Fruit fly (Drosophila melanogaster): ENCODE results near the gene CG14711.

Gene CG14711

dm6 chr3R:11623025-11623424 is at the start of gene CG14711:
TSS of gene CG14711 (plus strand) at chr3R:11623339.
- TF ChIP-seq Crg-1 (GFP tag; optimal IDR thresholded peaks at IDR 0.05) (peak; percentile 84), toe (GFP tag; optimal IDR thresholded peaks at IDR 0.05) (no peak), pad (GFP tag; optimal IDR thresholded peaks at IDR 0.05) (peak; percentile 68), CG7045 (GFP tag; optimal IDR thresholded peaks at IDR 0.05) (peak; percentile 83), cnc (optimal IDR thresholded peaks at IDR 0.05) (no peak), CG1620 (GFP tag; optimal IDR thresholded peaks at IDR 0.05) (peak; percentile 85), kay (GFP tag; ENCODE audit: borderline replicate concordance) (no peak), tj (GFP tag; optimal IDR thresholded peaks at IDR 0.05) (peak; percentile 68), CG33017 (tag; optimal IDR thresholded peaks at IDR 0.05) (peak; percentile 85), CG14711 (tag; optimal IDR thresholded peaks at IDR 0.05) (peak; percentile 100), Hr96 (GFP tag; optimal IDR thresholded peaks at IDR 0.05) (no peak), Clk (GFP tag; optimal IDR thresholded peaks at IDR 0.05) (peak; percentile 51), bab1 (GFP tag; optimal IDR thresholded peaks at IDR 0.05) (peak; percentile 92), CG12768 (GFP tag; optimal IDR thresholded peaks at IDR 0.05) (peak; percentile 89), CG11617 (GFP tag; optimal IDR thresholded peaks at IDR 0.05) (peak; percentile 88), cic (GFP tag; optimal IDR thresholded peaks at IDR 0.05) (peak; percentile 38), CG7101 (tag; optimal IDR thresholded peaks at IDR 0.05) (peak; percentile 86), Mnt (GFP tag; optimal IDR thresholded peaks at IDR 0.05) (peak; percentile 74), ovo (GFP tag; optimal IDR thresholded peaks at IDR 0.05) (peak; percentile 64), CG5204 (GFP tag; optimal IDR thresholded peaks at IDR 0.05) (no peak)

- TF ChIP-seq CG12768 (GFP tag; optimal IDR thresholded peaks at IDR 0.05) = no peak
- TF ChIP-seq pad (GFP tag; optimal IDR thresholded peaks at IDR 0.05) = no peak
- TF ChIP-seq tj (GFP tag; optimal IDR thresholded peaks at IDR 0.05) = no peak
- TF ChIP-seq CG5204 (GFP tag; optimal IDR thresholded peaks at IDR 0.05) = no peak
- no peak for TF ChIP-seq CG1620 (GFP tag; optimal IDR thresholded peaks at IDR 0.05)
- TF ChIP-seq CG7045 (GFP tag; optimal IDR thresholded peaks at IDR 0.05) = no peak
- no peak for TF ChIP-seq bab1 (GFP tag; optimal IDR thresholded peaks at IDR 0.05)
- TF ChIP-seq CG33017 (tag; optimal IDR thresholded peaks at IDR 0.05) = no peak
- TF ChIP-seq CG11617 (GFP tag; optimal IDR thresholded peaks at IDR 0.05) = no peak
- TF ChIP-seq Crg-1 (GFP tag; optimal IDR thresholded peaks at IDR 0.05) = no peak
- TF ChIP-seq CG7101 (tag; optimal IDR thresholded peaks at IDR 0.05) = no peak
- TF ChIP-seq ovo (GFP tag; optimal IDR thresholded peaks at IDR 0.05) = no peak
- no peak for TF ChIP-seq CG14711 (tag; optimal IDR thresholded peaks at IDR 0.05)
- no peak for TF ChIP-seq Hr96 (GFP tag; optimal IDR thresholded peaks at IDR 0.05)
- TF ChIP-seq Mnt (GFP tag; optimal IDR thresholded peaks at IDR 0.05) = no peak
- no peak for TF ChIP-seq cic (GFP tag; optimal IDR thresholded peaks at IDR 0.05)
- TF ChIP-seq toe (GFP tag; optimal IDR thresholded peaks at IDR 0.05) = no peak
- no peak for TF ChIP-seq kay (GFP tag; ENCODE audit: borderline replicate concordance)
- no peak for TF ChIP-seq Clk (GFP tag; optimal IDR thresholded peaks at IDR 0.05)
- no peak for TF ChIP-seq cnc (optimal IDR thresholded peaks at IDR 0.05)
Observed at dm6 chr3R:11578645-11579044, 44.5 kb upstream of the CG14711 start, which contains the start of the genes CG6790 and CG5342. TSS of gene CG6790 (minus strand) at chr3R:11578745. TSS of gene CG5342 (plus strand) at chr3R:11578826.

- TF ChIP-seq bab1 (GFP tag; optimal IDR thresholded peaks at IDR 0.05) = peak; percentile 55
- TF ChIP-seq CG7045 (GFP tag; optimal IDR thresholded peaks at IDR 0.05) = no peak
- no peak for TF ChIP-seq toe (GFP tag; optimal IDR thresholded peaks at IDR 0.05)
- no peak for TF ChIP-seq CG7101 (tag; optimal IDR thresholded peaks at IDR 0.05)
- TF ChIP-seq ovo (GFP tag; optimal IDR thresholded peaks at IDR 0.05) = peak; percentile 10
- TF ChIP-seq Mnt (GFP tag; optimal IDR thresholded peaks at IDR 0.05) = peak; percentile 7
- TF ChIP-seq CG14711 (tag; optimal IDR thresholded peaks at IDR 0.05) = no peak
- no peak for TF ChIP-seq CG5204 (GFP tag; optimal IDR thresholded peaks at IDR 0.05)
- TF ChIP-seq CG12768 (GFP tag; optimal IDR thresholded peaks at IDR 0.05) = no peak
- TF ChIP-seq cic (GFP tag; optimal IDR thresholded peaks at IDR 0.05) = peak; percentile 31
- no peak for TF ChIP-seq tj (GFP tag; optimal IDR thresholded peaks at IDR 0.05)
- no peak for TF ChIP-seq Clk (GFP tag; optimal IDR thresholded peaks at IDR 0.05)
- TF ChIP-seq kay (GFP tag; ENCODE audit: borderline replicate concordance) = no peak
- TF ChIP-seq pad (GFP tag; optimal IDR thresholded peaks at IDR 0.05) = peak; percentile 60
- no peak for TF ChIP-seq CG33017 (tag; optimal IDR thresholded peaks at IDR 0.05)
- TF ChIP-seq CG1620 (GFP tag; optimal IDR thresholded peaks at IDR 0.05) = peak; percentile 50
- TF ChIP-seq Crg-1 (GFP tag; optimal IDR thresholded peaks at IDR 0.05) = no peak
- TF ChIP-seq cnc (optimal IDR thresholded peaks at IDR 0.05) = no peak
- TF ChIP-seq Hr96 (GFP tag; optimal IDR thresholded peaks at IDR 0.05) = no peak
- peak; percentile 7 for TF ChIP-seq CG11617 (GFP tag; optimal IDR thresholded peaks at IDR 0.05)
Observed at dm6 chr3R:11581340-11582252, 41.5 kb upstream of the CG14711 start, which contains the start of gene wkd. TSS of gene wkd (plus strand) at chr3R:11581576.

- TF ChIP-seq pad (GFP tag; optimal IDR thresholded peaks at IDR 0.05) (no peak), Clk (GFP tag; optimal IDR thresholded peaks at IDR 0.05) (peak; percentile 28), CG12768 (GFP tag; optimal IDR thresholded peaks at IDR 0.05) (peak; percentile 73), cnc (optimal IDR thresholded peaks at IDR 0.05) (no peak), toe (GFP tag; optimal IDR thresholded peaks at IDR 0.05) (no peak), Hr96 (GFP tag; optimal IDR thresholded peaks at IDR 0.05) (peak; percentile 36), CG7045 (GFP tag; optimal IDR thresholded peaks at IDR 0.05) (peak; percentile 70), cic (GFP tag; optimal IDR thresholded peaks at IDR 0.05) (no peak), CG1620 (GFP tag; optimal IDR thresholded peaks at IDR 0.05) (peak; percentile 6), Crg-1 (GFP tag; optimal IDR thresholded peaks at IDR 0.05) (peak; percentile 23), Mnt (GFP tag; optimal IDR thresholded peaks at IDR 0.05) (peak; percentile 23), CG33017 (tag; optimal IDR thresholded peaks at IDR 0.05) (peak; percentile 74), tj (GFP tag; optimal IDR thresholded peaks at IDR 0.05) (peak; percentile 34), CG11617 (GFP tag; optimal IDR thresholded peaks at IDR 0.05) (peak; percentile 59), CG7101 (tag; optimal IDR thresholded peaks at IDR 0.05) (peak; percentile 75), bab1 (GFP tag; optimal IDR thresholded peaks at IDR 0.05) (peak; percentile 83), CG14711 (tag; optimal IDR thresholded peaks at IDR 0.05) (peak; percentile 76), ovo (GFP tag; optimal IDR thresholded peaks at IDR 0.05) (no peak)
Observed at dm6 chr3R:11582253-11582589, 40.9 kb upstream of the CG14711 start.
